Fruit fly (Drosophila melanogaster) whole organism, pupa: ENCODE results near the gene CG9951.

Experiments used
- CG10348 ChIP-seq: fragments of 200-800 bp; sonication (Bioruptor generic); IDR thresholded peaks from 2 replicates; pipeline ENCODE4 v1.3.6; 2022; ENCODE audit warnings: missing biosample characterization, missing genetic modification characterization
- CG12605 ChIP-seq: fragments of 200-800 bp; sonication (Bioruptor generic); IDR thresholded peaks from 2 replicates; pipeline ENCODE4 v1.3.6; 2022; ENCODE audit warnings: missing biosample characterization, missing genetic modification characterization
- CG13204 ChIP-seq: fragments of 200-800 bp; sonication (Bioruptor generic); optimal IDR thresholded peaks from 2 replicates; lab custom pipeline; 2018; ENCODE audit warnings: missing biosample characterization, mild to moderate bottlenecking, missing genetic modification characterization, moderate library complexity
- CG14655 ChIP-seq: fragments of 200-800 bp; sonication (Bioruptor generic); optimal IDR thresholded peaks from 3 replicates; lab custom pipeline; 2017; ENCODE audit warnings: mild to moderate bottlenecking, missing biosample characterization, missing genetic modification reagents, missing genetic modification characterization
- CG15710 ChIP-seq: fragments of 200-800 bp; sonication (Bioruptor generic); optimal IDR thresholded peaks from 2 replicates; lab custom pipeline; 2018; ENCODE audit warnings: missing biosample characterization, mild to moderate bottlenecking, missing genetic modification characterization, moderate library complexity
- CG17806 ChIP-seq: fragments of 200-800 bp; sonication (Bioruptor generic); optimal IDR thresholded peaks from 2 replicates; lab custom pipeline; 2018; ENCODE audit warnings: missing biosample characterization, mild to moderate bottlenecking, missing genetic modification characterization, moderate library complexity
- CG32121 ChIP-seq: fragments of 200-800 bp; sonication (Bioruptor generic); IDR thresholded peaks from 2 replicates; pipeline ENCODE4 v1.3.6; 2022; ENCODE audit warnings: missing biosample characterization, missing genetic modification characterization
- CG34367 ChIP-seq: fragments of 200-800 bp; sonication (Bioruptor generic); optimal IDR thresholded peaks from 2 replicates; lab custom pipeline; 2018; ENCODE audit warnings: missing biosample characterization, mild to moderate bottlenecking, missing genetic modification characterization
- CG4496 ChIP-seq: fragments of 200-800 bp; sonication (Bioruptor generic); IDR thresholded peaks from 3 replicates; pipeline ENCODE4 v1.3.6; 2022; ENCODE audit warnings: missing biosample characterization, missing genetic modification characterization
- CG8159 ChIP-seq: fragments of 200-800 bp; sonication (Bioruptor generic); optimal IDR thresholded peaks from 3 replicates; lab custom pipeline; 2018; ENCODE audit warnings: missing biosample characterization, mild to moderate bottlenecking, missing genetic modification characterization, moderate library complexity
- CG8301 ChIP-seq: fragments of 200-800 bp; sonication (Bioruptor generic); optimal IDR thresholded peaks from 2 replicates; lab custom pipeline; 2018; ENCODE audit warnings: missing biosample characterization, mild to moderate bottlenecking, missing genetic modification characterization
- CG9948 ChIP-seq: fragments of 200-800 bp; sonication (Bioruptor generic); optimal IDR thresholded peaks from 2 replicates; lab custom pipeline; 2018; ENCODE audit warnings: missing biosample characterization, mild to moderate bottlenecking, missing genetic modification characterization, moderate library complexity
- D1 ChIP-seq: fragments of 200-800 bp; sonication (Bioruptor generic); optimal IDR thresholded peaks from 2 replicates; lab custom pipeline; 2018; ENCODE audit warnings: missing biosample characterization, mild to moderate bottlenecking, missing genetic modification characterization, moderate library complexity
- EcR ChIP-seq: fragments of 200-800 bp; sonication (Bioruptor generic); optimal IDR thresholded peaks from 3 replicates; lab custom pipeline; 2019; ENCODE audit warnings: missing biosample characterization, missing genetic modification characterization, mild to moderate bottlenecking, moderate library complexity, missing genetic modification reagents
- Ets98B ChIP-seq: fragments of 200-800 bp; sonication (Bioruptor generic); IDR thresholded peaks from 2 replicates; pipeline ENCODE4 v1.3.6; 2022; ENCODE audit warnings: missing biosample characterization, missing genetic modification characterization
- Pif1A ChIP-seq: fragments of 200-800 bp; sonication (Bioruptor generic); optimal IDR thresholded peaks from 3 replicates; lab custom pipeline; 2016; ENCODE audit warnings: missing biosample characterization, missing genetic modification characterization
- Pif1B ChIP-seq: fragments of 200-800 bp; sonication (Bioruptor generic); optimal IDR thresholded peaks from 3 replicates; lab custom pipeline; 2016; ENCODE audit warnings: missing biosample characterization, missing genetic modification characterization
- Snoo ChIP-seq: fragments of 200-800 bp; sonication (Bioruptor generic); optimal IDR thresholded peaks from 3 replicates; lab custom pipeline; 2017; ENCODE audit warnings: missing biosample characterization, mild to moderate bottlenecking, missing genetic modification characterization, inconsistent platforms
- fd96Ca ChIP-seq: fragments of 200-800 bp; sonication (Bioruptor generic); IDR thresholded peaks from 3 replicates; pipeline ENCODE4 v1.3.6; 2022; ENCODE audit warnings: missing biosample characterization, missing genetic modification characterization
- gl ChIP-seq: fragments of 200-800 bp; sonication (Bioruptor generic); optimal IDR thresholded peaks from 2 replicates; lab custom pipeline; 2018; ENCODE audit warnings: missing biosample characterization, mild to moderate bottlenecking, missing genetic modification characterization
- rn ChIP-seq: fragments of 200-800 bp; sonication (Bioruptor generic); IDR thresholded peaks from 2 replicates; pipeline ENCODE4 v1.3.6; 2022; ENCODE audit warnings: missing biosample characterization, missing genetic modification characterization

CG9951 gene

dm6 chr3L:16858780-16859179 lies 4.2 kb upstream of the CG9951 start, which contains the start of gene sinah:
Gene sinah, plus strand, starts transcription at chr3L:16859080.
- no peak for TF ChIP-seq fd96Ca (GFP tag; lab: Robert Waterston, UW)
- no peak for TF ChIP-seq D1
- TF ChIP-seq CG32121 (GFP tag; lab: Robert Waterston, UW) = no peak
- TF ChIP-seq CG13204 (GFP tag; lab: Kevin White, UChicago) = no peak
- no peak for TF ChIP-seq CG12605
- no peak for TF ChIP-seq CG14655 (GFP tag; lab: Kevin White, UChicago)
- TF ChIP-seq CG15710 (tag; lab: Kevin White, UChicago) = no peak
- no peak for TF ChIP-seq CG9948 (tag; lab: Kevin White, UChicago)
- TF ChIP-seq CG17806 (tag; lab: Kevin White, UChicago) = no peak
- TF ChIP-seq, all 21 proteins: peak for 0

- TF ChIP-seq D1 = no peak
- no peak for TF ChIP-seq CG15710 (tag; lab: Kevin White, UChicago)
- TF ChIP-seq CG8159 (tag; lab: Kevin White, UChicago) = no peak
- TF ChIP-seq Pif1B (GFP tag; lab: Kevin White, UChicago) = no peak
- no peak for TF ChIP-seq EcR
Measured at dm6 chr3L:16860322-16860721, 2.6 kb upstream of the CG9951 start, which contains the start of gene CG13029. Gene CG13029, plus strand, starts transcription at chr3L:16860622.

- TF ChIP-seq CG9948 (tag; lab: Kevin White, UChicago) = no peak
- TF ChIP-seq Snoo (tag; lab: Kevin White, UChicago) = no peak
- no peak for TF ChIP-seq CG4496 (GFP tag; lab: Robert Waterston, UW)
- TF ChIP-seq CG14655 (GFP tag; lab: Kevin White, UChicago) = no peak
- no peak for TF ChIP-seq CG12605
- no peak for TF ChIP-seq CG32121 (GFP tag; lab: Robert Waterston, UW)
- no peak for TF ChIP-seq CG8159 (tag; lab: Kevin White, UChicago)
- no peak for TF ChIP-seq gl (tag; lab: Kevin White, UChicago)
- no peak for TF ChIP-seq rn (GFP tag; lab: Robert Waterston, UW)
- no peak for TF ChIP-seq D1
- TF ChIP-seq Pif1A = no peak
Measured at dm6 chr3L:16860879-16861278, 2.1 kb upstream of the CG9951 start.

dm6 chr3L:16862284-16862683 lies 680 bp upstream of the CG9951 start, which contains the start of gene Rh4:
Gene Rh4, minus strand, starts transcription at chr3L:16862517.
- TF ChIP-seq Ets98B (GFP tag; lab: Robert Waterston, UW) (no peak), CG10348 (GFP tag; lab: Robert Waterston, UW) (no peak), CG4496 (GFP tag; lab: Robert Waterston, UW) (no peak)

dm6 chr3L:16865123-16865831 lies 2.3 kb downstream of the CG9951 start, which contains the start of gene Lmpt:
Gene Lmpt, plus strand, starts transcription at chr3L:16865295.
- no peak for TF ChIP-seq CG14655 (GFP tag; lab: Kevin White, UChicago)
- no peak for TF ChIP-seq Pif1A
- no peak for TF ChIP-seq gl (tag; lab: Kevin White, UChicago)
- TF ChIP-seq CG15710 (tag; lab: Kevin White, UChicago) = no peak
- TF ChIP-seq CG12605 = peak; percentile 29; the same call in 1 of the 2 replicates
- TF ChIP-seq CG8159 (tag; lab: Kevin White, UChicago) = no peak
- no peak for TF ChIP-seq rn (GFP tag; lab: Robert Waterston, UW)
- no peak for TF ChIP-seq CG34367 (tag; lab: Kevin White, UChicago)
- peak; percentile 3 for TF ChIP-seq D1
- no peak for TF ChIP-seq CG17806 (tag; lab: Kevin White, UChicago)
- no peak for TF ChIP-seq CG4496 (GFP tag; lab: Robert Waterston, UW)
- peak; percentile 90 for TF ChIP-seq EcR
- TF ChIP-seq CG13204 (GFP tag; lab: Kevin White, UChicago) = no peak

dm6 chr3L:16865832-16866163 lies 2.8 kb downstream of the CG9951 start:
- TF ChIP-seq rn (GFP tag; lab: Robert Waterston, UW) (no peak), CG17806 (tag; lab: Kevin White, UChicago) (no peak), CG34367 (tag; lab: Kevin White, UChicago) (no peak)

- TF ChIP-seq CG34367 (tag; lab: Kevin White, UChicago) (no peak), Pif1A (no peak), EcR (no peak), CG13204 (GFP tag; lab: Kevin White, UChicago) (no peak), Snoo (tag; lab: Kevin White, UChicago) (no peak), CG4496 (GFP tag; lab: Robert Waterston, UW) (no peak), gl (tag; lab: Kevin White, UChicago) (no peak), Pif1B (GFP tag; lab: Kevin White, UChicago) (no peak), CG12605 (no peak), Ets98B (GFP tag; lab: Robert Waterston, UW) (no peak), CG9948 (tag; lab: Kevin White, UChicago) (no peak), CG14655 (GFP tag; lab: Kevin White, UChicago) (no peak), D1 (no peak), CG15710 (tag; lab: Kevin White, UChicago) (no peak), CG10348 (GFP tag; lab: Robert Waterston, UW) (no peak), rn (GFP tag; lab: Robert Waterston, UW) (no peak), CG8301 (no peak), CG8159 (tag; lab: Kevin White, UChicago) (no peak), fd96Ca (GFP tag; lab: Robert Waterston, UW) (no peak), CG32121 (GFP tag; lab: Robert Waterston, UW) (no peak)
Measured at dm6 chr3L:16867190-16867589, 4.2 kb downstream of the CG9951 start.
